Fruit fly (Drosophila melanogaster) whole organism: ENCODE measurements around the gene mib1.

Source experiments
- CG8478 ChIP-seq: fragments of >200 bp; optimal IDR thresholded peaks from 2 replicates; lab custom pipeline; 2018; ENCODE audit warnings: inconsistent platforms
- Dll ChIP-seq: fragments of >200 bp; optimal IDR thresholded peaks from 2 replicates; lab custom pipeline; 2017
- EcR ChIP-seq, 2 experiments: fragments of >200 bp; optimal IDR thresholded peaks; 2 replicates each; lab custom pipeline; 2017; ENCODE audit warnings: missing biosample characterization in 2 of 2, missing genetic modification characterization in 2 of 2, missing genetic modification reagents in 2 of 2
- pan ChIP-seq: fragments of >200 bp; optimal IDR thresholded peaks from 2 replicates; lab custom pipeline; 2017
- psq ChIP-seq: fragments of >200 bp; optimal IDR thresholded peaks from 2 replicates; lab custom pipeline; 2017
- usp ChIP-seq: fragments of >200 bp; optimal IDR thresholded peaks from 2 replicates; lab custom pipeline; 2017; ENCODE audit warnings: missing biosample characterization, missing genetic modification characterization, mixed read lengths

mib1 gene

DNA sequence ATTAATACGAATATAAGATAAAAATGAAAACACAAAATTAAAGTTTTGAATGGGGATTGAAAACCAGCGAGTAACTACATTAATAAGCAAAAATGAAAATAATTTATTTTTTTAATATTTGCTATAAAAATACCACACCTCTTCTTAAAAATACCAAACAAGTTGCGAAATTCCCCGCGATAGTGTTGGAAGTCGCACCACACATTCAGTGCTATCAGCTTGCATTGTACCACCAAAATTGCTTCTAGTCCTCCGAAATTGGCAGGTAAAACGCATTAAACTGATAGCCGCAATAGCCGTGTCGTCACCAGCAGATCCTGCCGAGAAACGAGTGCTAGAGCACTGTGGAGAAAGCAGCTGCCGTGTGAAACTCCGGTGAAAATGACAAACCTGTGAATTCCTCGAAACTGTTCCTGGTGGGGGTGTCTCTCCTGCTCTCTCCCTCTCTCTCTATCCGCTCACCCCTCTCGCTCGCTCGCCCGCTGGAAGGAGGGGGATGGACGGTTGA lies 23.5 kb downstream of the mib1 start, which contains the start of gene Hip14:
Hip14 (plus strand) TSS at position 198 of the 508 bp plus-strand sequence.
- no peak for TF ChIP-seq CG8478 (lab: Kevin White, UChicago)
- TF ChIP-seq usp (GFP tag; lab: Kevin White, UChicago): no peak
- no peak for TF ChIP-seq Dll (lab: Kevin White, UChicago)
- no peak for TF ChIP-seq pan (lab: Kevin White, UChicago)
- TF ChIP-seq EcR (GFP tag; optimal IDR thresholded peaks at IDR 0.05; lab: Kevin White, UChicago): no peak
- TF ChIP-seq psq (lab: Kevin White, UChicago): no peak

DNA sequence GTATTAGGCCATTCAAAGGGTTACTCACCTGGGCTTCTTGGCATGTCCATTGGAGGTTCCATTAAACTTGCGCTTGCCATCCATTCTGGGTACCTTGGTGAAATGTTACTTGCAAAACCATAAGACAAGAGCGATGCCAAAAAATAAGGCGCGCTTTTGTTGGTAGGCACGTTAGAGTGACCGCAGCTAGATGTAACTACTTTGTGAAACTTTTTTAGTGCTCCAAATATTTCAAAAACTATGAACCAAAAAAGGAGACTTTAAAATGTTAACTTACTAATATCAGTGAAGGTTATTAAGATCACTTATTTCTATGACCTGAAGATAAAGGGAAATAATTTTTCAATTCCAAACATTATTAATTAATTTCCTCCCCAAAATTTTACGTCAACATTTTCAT lies 24.0 kb downstream of the mib1 start, which contains the start of gene PolD1:
PolD1 (minus strand) TSS at position 181 of the 400 bp plus-strand sequence.
- no peak for TF ChIP-seq pan (lab: Kevin White, UChicago)
- no peak for TF ChIP-seq EcR (GFP tag; optimal IDR thresholded peaks at IDR 0.05; lab: Kevin White, UChicago)
- TF ChIP-seq Dll (lab: Kevin White, UChicago): no peak
- no peak for TF ChIP-seq usp (GFP tag; lab: Kevin White, UChicago)
- TF ChIP-seq CG8478 (lab: Kevin White, UChicago): no peak
- no peak for TF ChIP-seq psq (lab: Kevin White, UChicago)

dm6 chr3L:15982783-15983432 lies 28.7 kb downstream of the mib1 start, which contains the start of the genes brm and Arl1:
brm (minus strand) TSS chr3L:15982869.
Arl1 (plus strand) TSS chr3L:15983135.
- TF ChIP-seq psq (lab: Kevin White, UChicago) (no peak), EcR (GFP tag; optimal IDR thresholded peaks at IDR 0.05; lab: Kevin White, UChicago) (no peak), usp (GFP tag; lab: Kevin White, UChicago) (no peak), Dll (lab: Kevin White, UChicago) (no peak), pan (lab: Kevin White, UChicago) (no peak), CG8478 (lab: Kevin White, UChicago) (no peak)

dm6 chr3L:15982148-15982547 lies 29.5 kb downstream of the mib1 start:
- TF ChIP-seq EcR (GFP tag; optimal IDR thresholded peaks at IDR 0.05; lab: Kevin White, UChicago) (no peak), usp (GFP tag; lab: Kevin White, UChicago) (no peak), CG8478 (lab: Kevin White, UChicago) (no peak), pan (lab: Kevin White, UChicago) (no peak), psq (lab: Kevin White, UChicago) (no peak), Dll (lab: Kevin White, UChicago) (no peak)

DNA sequence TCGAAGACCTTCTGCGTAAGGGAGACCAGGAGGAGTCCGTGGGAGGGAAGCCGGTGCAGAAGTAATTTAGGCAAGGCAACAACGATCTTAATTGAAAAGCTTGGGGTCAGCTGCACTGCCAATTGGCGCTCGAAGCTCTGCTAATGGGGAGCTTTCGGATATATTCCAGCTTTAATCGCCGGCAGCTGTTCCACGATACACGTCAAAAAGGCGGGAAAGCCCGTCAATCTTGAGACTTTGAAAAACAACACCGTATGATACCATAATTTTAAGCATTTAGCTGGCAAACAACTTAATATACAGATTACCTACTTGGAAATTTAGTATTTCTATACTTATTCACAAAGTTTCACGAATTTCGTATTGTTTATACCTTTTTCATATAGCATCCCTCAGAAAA lies 30.2 kb downstream of the mib1 start:
- TF ChIP-seq usp (GFP tag; lab: Kevin White, UChicago) (no peak), Dll (lab: Kevin White, UChicago) (no peak), CG8478 (lab: Kevin White, UChicago) (no peak), psq (lab: Kevin White, UChicago) (no peak), EcR (GFP tag; optimal IDR thresholded peaks at IDR 0.05; lab: Kevin White, UChicago) (no peak), pan (lab: Kevin White, UChicago) (no peak)

- TF ChIP-seq Dll (lab: Kevin White, UChicago) (no peak), pan (lab: Kevin White, UChicago) (no peak), psq (lab: Kevin White, UChicago) (no peak), EcR (GFP tag; optimal IDR thresholded peaks at IDR 0.05; lab: Kevin White, UChicago) (no peak), usp (GFP tag; lab: Kevin White, UChicago) (no peak), CG8478 (lab: Kevin White, UChicago) (no peak)
These were observed 31.7 kb downstream of the mib1 start, which contains the start of gene CG17027 for dm6 chr3L:15979912-15980311. CG17027 (plus strand) TSS chr3L:15980100.

DNA sequence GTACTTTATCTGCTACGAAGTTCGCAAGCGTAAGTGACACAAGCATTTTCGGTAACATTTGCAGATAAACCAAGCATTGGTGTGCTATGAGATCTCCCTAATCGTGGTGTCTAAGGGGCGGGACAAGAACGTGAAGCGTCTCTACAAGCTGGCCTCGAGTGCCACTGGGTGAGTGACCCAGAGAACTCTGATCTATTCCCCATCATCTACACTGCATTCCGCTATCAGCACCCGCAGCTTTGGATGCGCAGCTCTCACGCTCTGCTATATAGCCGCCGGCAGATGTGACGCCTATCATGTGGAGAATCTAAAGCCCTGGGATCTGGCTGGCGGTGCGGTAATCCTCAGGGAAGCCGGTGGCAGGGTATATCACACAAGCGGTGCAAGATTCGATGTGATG lies 32.4 kb downstream of the mib1 start:
- no peak for TF ChIP-seq Dll (lab: Kevin White, UChicago)
- no peak for TF ChIP-seq CG8478 (lab: Kevin White, UChicago)
- TF ChIP-seq psq (lab: Kevin White, UChicago): no peak
- no peak for TF ChIP-seq pan (lab: Kevin White, UChicago)
- TF ChIP-seq usp (GFP tag; lab: Kevin White, UChicago): no peak
- no peak for TF ChIP-seq EcR (GFP tag; optimal IDR thresholded peaks at IDR 0.05; lab: Kevin White, UChicago)

dm6 chr3L:15978224-15978623 lies 33.4 kb downstream of the mib1 start, which contains the start of gene CG17028:
CG17028 (plus strand) TSS chr3L:15978524.
- TF ChIP-seq EcR (GFP tag; optimal IDR thresholded peaks at IDR 0.05; lab: Kevin White, UChicago): no peak
- TF ChIP-seq psq (lab: Kevin White, UChicago): no peak
- TF ChIP-seq CG8478 (lab: Kevin White, UChicago): no peak
- no peak for TF ChIP-seq pan (lab: Kevin White, UChicago)
- no peak for TF ChIP-seq Dll (lab: Kevin White, UChicago)
- no peak for TF ChIP-seq usp (GFP tag; lab: Kevin White, UChicago)

DNA sequence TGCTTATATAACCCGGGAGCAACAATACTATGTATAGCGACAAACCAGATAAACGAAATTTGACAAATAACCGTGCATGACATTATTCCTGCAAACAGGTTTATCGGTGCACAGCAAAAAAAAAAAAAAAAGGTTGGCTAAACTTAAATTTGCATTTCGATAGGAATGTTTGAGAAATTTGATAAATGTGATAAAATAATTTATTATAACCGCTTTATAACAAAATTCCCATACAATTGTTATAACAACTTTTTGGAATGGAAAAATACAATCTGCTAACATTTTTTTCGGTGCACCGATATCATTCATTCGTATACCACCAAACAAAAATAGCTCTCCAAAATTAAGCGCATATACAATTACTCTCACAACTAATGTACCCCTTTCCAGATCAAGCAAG lies 34.0 kb downstream of the mib1 start:
- no peak for TF ChIP-seq usp (GFP tag; lab: Kevin White, UChicago)
- TF ChIP-seq psq (lab: Kevin White, UChicago): no peak
- no peak for TF ChIP-seq CG8478 (lab: Kevin White, UChicago)
- no peak for TF ChIP-seq pan (lab: Kevin White, UChicago)
- no peak for TF ChIP-seq Dll (lab: Kevin White, UChicago)
- TF ChIP-seq EcR (GFP tag; optimal IDR thresholded peaks at IDR 0.05; lab: Kevin White, UChicago): no peak

DNA sequence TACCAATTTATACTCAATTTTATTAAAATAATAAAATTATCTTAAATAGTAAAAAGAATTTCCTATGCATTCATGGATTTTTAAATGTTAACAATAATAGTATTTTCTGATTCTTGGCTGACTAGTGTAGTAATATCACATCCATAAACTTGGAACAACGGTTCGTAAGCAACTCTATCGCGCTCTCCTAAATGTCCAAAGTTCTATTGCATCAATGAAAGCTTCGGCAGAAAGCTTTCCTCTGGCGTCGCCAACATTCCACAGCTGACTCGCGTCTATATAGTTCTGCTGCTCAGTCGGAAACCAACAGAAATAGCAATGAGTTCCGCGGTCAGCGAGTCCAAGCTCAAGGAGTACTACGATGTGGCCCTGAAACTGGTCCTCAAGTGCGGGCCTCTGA lies 34.9 kb downstream of the mib1 start, which contains the start of gene CG17029:
CG17029 (plus strand) TSS at position 113 of the 400 bp plus-strand sequence.
- TF ChIP-seq pan (lab: Kevin White, UChicago): no peak
- TF ChIP-seq CG8478 (lab: Kevin White, UChicago): no peak
- TF ChIP-seq psq (lab: Kevin White, UChicago): no peak
- TF ChIP-seq EcR (GFP tag; optimal IDR thresholded peaks at IDR 0.05; lab: Kevin White, UChicago): no peak
- no peak for TF ChIP-seq usp (GFP tag; lab: Kevin White, UChicago)
- no peak for TF ChIP-seq Dll (lab: Kevin White, UChicago)

- TF ChIP-seq EcR (GFP tag; optimal IDR thresholded peaks at IDR 0.05; lab: Kevin White, UChicago) (no peak), usp (GFP tag; lab: Kevin White, UChicago) (no peak), Dll (lab: Kevin White, UChicago) (no peak), CG8478 (lab: Kevin White, UChicago) (no peak), psq (lab: Kevin White, UChicago) (no peak), pan (lab: Kevin White, UChicago) (no peak)
These were observed 36.5 kb downstream of the mib1 start, which contains the start of gene CG17026 for dm6 chr3L:15975068-15975467. CG17026 (plus strand) TSS chr3L:15975368.
